Fruit fly (Drosophila melanogaster): Measurements from ENCODE around the gene srw.
A peak's percentile ranks its signal among the peaks of the same experiment; 100 is the strongest.

Gene srw

DNA sequence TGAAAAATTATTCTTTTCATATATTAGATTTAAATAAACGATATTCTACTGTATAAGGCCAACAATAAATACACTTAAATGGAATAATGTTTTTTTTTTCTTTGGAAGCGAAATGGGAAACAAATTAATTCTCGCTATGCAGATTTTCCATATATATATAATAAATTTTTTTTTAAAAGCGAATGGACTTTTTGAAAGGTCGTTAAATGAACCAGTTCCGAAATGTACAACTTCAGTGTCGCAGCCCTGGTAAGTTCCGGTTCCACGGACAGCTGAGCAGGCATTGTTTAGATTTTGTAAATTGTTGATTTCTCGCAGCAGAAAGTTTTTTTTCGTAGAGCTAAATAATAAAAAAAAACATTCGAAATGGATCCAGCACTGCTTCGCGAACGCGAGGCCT is 3.5 kb upstream of the srw start, which contains the start of gene TfIIEbeta (continued):
- TF ChIP-seq ham (GFP tag; IDR thresholded peaks at IDR 0.05): no peak
- peak; percentile 15 for TF ChIP-seq CG13424 (tag; optimal IDR thresholded peaks at IDR 0.05)
- no peak for TF ChIP-seq CG9609 (GFP tag; optimal IDR thresholded peaks at IDR 0.05)
- 0 out of 4 replicates have a peak, but pooled peaks have one; percentile 49 for TF ChIP-seq Dll (GFP tag; IDR thresholded peaks at IDR 0.05; ENCODE audit: partially characterized antibody)
- TF ChIP-seq CG43689 (GFP tag; IDR thresholded peaks at IDR 0.05): no peak
- no peak for TF ChIP-seq sim (GFP tag; IDR thresholded peaks at IDR 0.05)
- no peak for TF ChIP-seq Usf (GFP tag; optimal IDR thresholded peaks at IDR 0.05)
- TF ChIP-seq jumu (GFP tag; optimal IDR thresholded peaks at IDR 0.05): no peak
- TF ChIP-seq CG7786 (GFP tag; optimal IDR thresholded peaks at IDR 0.05): no peak
- TF ChIP-seq dati (GFP tag; IDR thresholded peaks at IDR 0.05): no peak
- TF ChIP-seq CG14860 (GFP tag; IDR thresholded peaks at IDR 0.05; ENCODE audit: partially characterized antibody): no peak
- TF ChIP-seq seq (GFP tag; IDR thresholded peaks at IDR 0.05): no peak
- TF ChIP-seq maf-S (GFP tag; optimal IDR thresholded peaks at IDR 0.05): no peak
- no peak for TF ChIP-seq CG14014 (GFP tag; IDR thresholded peaks at IDR 0.05)
- TF ChIP-seq CG17361 (GFP tag; IDR thresholded peaks at IDR 0.05): peak; percentile 55; the same call in 2 of the 3 replicates
- no peak for TF ChIP-seq Doc2 (GFP tag; IDR thresholded peaks at IDR 0.05)
- no peak for TF ChIP-seq Sin3A (optimal IDR thresholded peaks at IDR 0.05)
- TF ChIP-seq psq (GFP tag; optimal IDR thresholded peaks at IDR 0.05): no peak
- TF ChIP-seq pum (GFP tag; optimal IDR thresholded peaks at IDR 0.05): no peak
- TF ChIP-seq Oaz (GFP tag; IDR thresholded peaks at IDR 0.05): no peak
- no peak for TF ChIP-seq Nf-YA (GFP tag; IDR thresholded peaks at IDR 0.05)
- TF ChIP-seq zen (tag; optimal IDR thresholded peaks at IDR 0.05): no peak
- no peak for TF ChIP-seq CG4707 (GFP tag; optimal IDR thresholded peaks at IDR 0.05)
- TF ChIP-seq vvl (GFP tag; IDR thresholded peaks at IDR 0.05): peak; percentile 46
- peak in 1 of 2 experiments; percentile 55 for TF ChIP-seq bsh (GFP tag; optimal IDR thresholded peaks at IDR 0.05)
- TF ChIP-seq twi (tag; optimal IDR thresholded peaks at IDR 0.05): no peak
- no peak for TF ChIP-seq HmgD (GFP tag; optimal IDR thresholded peaks at IDR 0.05)
- TF ChIP-seq dpn (GFP tag; optimal IDR thresholded peaks at IDR 0.05): peak; percentile 3 to 13
- TF ChIP-seq trem (tag; optimal IDR thresholded peaks at IDR 0.05): peak; percentile 33
- TF ChIP-seq Rx (GFP tag; IDR thresholded peaks at IDR 0.05): no peak
- no peak for TF ChIP-seq Optix (GFP tag; IDR thresholded peaks at IDR 0.05)
- TF ChIP-seq br (optimal IDR thresholded peaks at IDR 0.05): no peak
- TF ChIP-seq CG3281 (GFP tag; optimal IDR thresholded peaks at IDR 0.05): peak; percentile 51
- no peak for TF ChIP-seq shn (GFP tag; optimal IDR thresholded peaks at IDR 0.05)
- TF ChIP-seq ERR (GFP tag; optimal IDR thresholded peaks at IDR 0.05): no peak
- no peak for TF ChIP-seq CG6683 (GFP tag; optimal IDR thresholded peaks at IDR 0.05)
- no peak for TF ChIP-seq Bteb2 (GFP tag; optimal IDR thresholded peaks at IDR 0.05)
- peak; percentile 5 for TF ChIP-seq CG10654 (GFP tag; optimal IDR thresholded peaks at IDR 0.05)
- TF ChIP-seq odd (GFP tag; optimal IDR thresholded peaks at IDR 0.05): no peak
- TF ChIP-seq pfk (GFP tag; optimal IDR thresholded peaks at IDR 0.05): no peak
- TF ChIP-seq CG13287 (GFP tag; IDR thresholded peaks at IDR 0.05; ENCODE audit: partially characterized antibody): peak; percentile 46; the same call in 1 of the 2 replicates
- no peak for TF ChIP-seq dimm (GFP tag; IDR thresholded peaks at IDR 0.05)
- TF ChIP-seq abd-A (tag; optimal IDR thresholded peaks at IDR 0.05): no peak
- TF ChIP-seq pb (GFP tag; optimal IDR thresholded peaks at IDR 0.05): no peak
- TF ChIP-seq CG11093 (GFP tag; IDR thresholded peaks at IDR 0.05): no peak
- TF ChIP-seq Ets65A (GFP tag): no peak
- TF ChIP-seq CG12219 (GFP tag; optimal IDR thresholded peaks at IDR 0.05): no peak
- TF ChIP-seq Dip2 (GFP tag; IDR thresholded peaks at IDR 0.05): no peak
- peak; percentile 31 for TF ChIP-seq CG18262 (tag; optimal IDR thresholded peaks at IDR 0.05)
- TF ChIP-seq Six4 (GFP tag; optimal IDR thresholded peaks at IDR 0.05): no peak
- no peak for TF ChIP-seq Hey (tag; optimal IDR thresholded peaks at IDR 0.05)
- no peak for TF ChIP-seq CG6272 (GFP tag; IDR thresholded peaks at IDR 0.05)
- no peak for TF ChIP-seq ro (GFP tag; IDR thresholded peaks at IDR 0.05)
- TF ChIP-seq TFAM (GFP tag; optimal IDR thresholded peaks at IDR 0.05): no peak
